Worm (Caenorhabditis elegans) whole organism, mixed stage, embryonic: ENCODE measurements around the gene cest-31.

Experiments used
- M03D4.4 ChIP-seq: sonication (generic microtip); optimal IDR thresholded peaks from 2 replicates; lab custom pipeline; 2017; ENCODE audit warnings: mild to moderate bottlenecking, missing genetic modification characterization, missing compliant biosample characterization
- bed-3 ChIP-seq: fragments of 200-800 bp; sonication (Bioruptor generic); optimal IDR thresholded peaks from 3 replicates; lab custom pipeline; 2018; ENCODE audit warnings: mild to moderate bottlenecking, missing genetic modification characterization, moderate library complexity, missing compliant biosample characterization
- blmp-1 ChIP-seq: fragments of 150-350 bp; optimal IDR thresholded peaks from 2 replicates; lab custom pipeline; 2014; ENCODE audit warnings: missing biosample characterization, missing genetic modification characterization
- ceh-39 ChIP-seq: fragments of 150-350 bp; optimal IDR thresholded peaks from 2 replicates; lab custom pipeline; 2014; ENCODE audit warnings: missing biosample characterization, missing genetic modification characterization
- ceh-43 ChIP-seq: fragments of 200-800 bp; sonication (Bioruptor generic); optimal IDR thresholded peaks from 2 replicates; lab custom pipeline; 2018; ENCODE audit warnings: mild to moderate bottlenecking, missing genetic modification characterization, moderate library complexity, missing compliant biosample characterization
- cnd-1 ChIP-seq: fragments of 200-800 bp; sonication (Bioruptor generic); optimal IDR thresholded peaks from 2 replicates; lab custom pipeline; 2018; ENCODE audit warnings: mild to moderate bottlenecking, missing genetic modification characterization, missing compliant biosample characterization
- drap-1 ChIP-seq: fragments of 200-800 bp; sonication (Bioruptor generic); optimal IDR thresholded peaks from 3 replicates; lab custom pipeline; 2018; ENCODE audit warnings: mild to moderate bottlenecking, missing genetic modification characterization, missing compliant biosample characterization
- elt-1 ChIP-seq: sonication (generic microtip); optimal IDR thresholded peaks from 2 replicates; lab custom pipeline; 2017; ENCODE audit warnings: missing genetic modification characterization, mild to moderate bottlenecking, missing compliant biosample characterization, antibody characterized with exemption, moderate library complexity, borderline replicate concordance; ENCODE audit not compliant: insufficient read depth
- elt-3 ChIP-seq: fragments of 150-350 bp; optimal IDR thresholded peaks from 2 replicates; lab custom pipeline; 2014; ENCODE audit warnings: missing biosample characterization, missing genetic modification characterization
- flh-1 ChIP-seq: fragments of 200-800 bp; sonication (Bioruptor generic); optimal IDR thresholded peaks from 2 replicates; lab custom pipeline; 2018; ENCODE audit warnings: mild to moderate bottlenecking, missing genetic modification characterization, moderate library complexity, missing compliant biosample characterization
- ham-2 ChIP-seq: fragments of 200-800 bp; sonication (Bioruptor generic); optimal IDR thresholded peaks from 2 replicates; lab custom pipeline; 2018; ENCODE audit warnings: mild to moderate bottlenecking, missing genetic modification characterization, missing compliant biosample characterization
- lin-13 ChIP-seq: fragments of 150-350 bp; optimal IDR thresholded peaks from 2 replicates; lab custom pipeline; 2014; ENCODE audit warnings: missing biosample characterization, missing genetic modification characterization
- lin-32 ChIP-seq: fragments of 200-800 bp; sonication (Bioruptor generic); optimal IDR thresholded peaks from 2 replicates; lab custom pipeline; 2018; ENCODE audit warnings: mild to moderate bottlenecking, missing genetic modification characterization, missing compliant biosample characterization
- lsy-2 ChIP-seq: fragments of 150-350 bp; optimal IDR thresholded peaks from 2 replicates; lab custom pipeline; 2014; ENCODE audit warnings: missing biosample characterization, missing genetic modification characterization
- mep-1 ChIP-seq: fragments of 150-350 bp; optimal IDR thresholded peaks from 2 replicates; lab custom pipeline; 2017; ENCODE audit warnings: missing biosample characterization, missing genetic modification reagents, missing genetic modification characterization, inconsistent platforms
- mls-2 ChIP-seq: sonication (generic microtip); optimal IDR thresholded peaks from 2 replicates; lab custom pipeline; 2016; ENCODE audit warnings: mild to moderate bottlenecking, missing genetic modification characterization, moderate library complexity, missing compliant biosample characterization
- nhr-12 ChIP-seq: fragments of 150-350 bp; optimal IDR thresholded peaks from 2 replicates; lab custom pipeline; 2014; ENCODE audit warnings: missing biosample characterization, missing genetic modification characterization
- nhr-2 ChIP-seq: fragments of 150-350 bp; optimal IDR thresholded peaks from 2 replicates; lab custom pipeline; 2014; ENCODE audit warnings: missing biosample characterization, missing genetic modification characterization
- nhr-237 ChIP-seq: fragments of 150-350 bp; optimal IDR thresholded peaks from 2 replicates; lab custom pipeline; 2014; ENCODE audit warnings: missing biosample characterization, missing genetic modification characterization
- nhr-28 ChIP-seq: fragments of 150-350 bp; optimal IDR thresholded peaks from 2 replicates; lab custom pipeline; 2014; ENCODE audit warnings: missing biosample characterization, missing genetic modification characterization
- pha-4 ChIP-seq: fragments of 150-350 bp; optimal IDR thresholded peaks from 2 replicates; lab custom pipeline; 2018; ENCODE audit warnings: missing biosample characterization, missing genetic modification reagents, missing genetic modification characterization
- sem-2 ChIP-seq: fragments of 200-800 bp; sonication (Bioruptor generic); optimal IDR thresholded peaks from 2 replicates; lab custom pipeline; 2018; ENCODE audit warnings: mild to moderate bottlenecking, missing genetic modification characterization, missing compliant biosample characterization
- snpc-4 ChIP-seq: fragments of 150-350 bp; optimal IDR thresholded peaks from 2 replicates; lab custom pipeline; 2014; ENCODE audit warnings: missing biosample characterization, missing genetic modification characterization
- sptf-1 ChIP-seq: sonication (generic microtip); optimal IDR thresholded peaks from 2 replicates; lab custom pipeline; 2017; ENCODE audit warnings: mild to moderate bottlenecking, missing genetic modification characterization, moderate library complexity, missing compliant biosample characterization
- tbx-8 ChIP-seq: fragments of 200-800 bp; sonication (Bioruptor generic); optimal IDR thresholded peaks from 2 replicates; lab custom pipeline; 2018; ENCODE audit warnings: mild to moderate bottlenecking, missing genetic modification characterization, moderate library complexity, missing compliant biosample characterization
- unc-120 ChIP-seq: sonication (generic microtip); optimal IDR thresholded peaks from 2 replicates; lab custom pipeline; 2017; ENCODE audit warnings: missing genetic modification characterization, missing compliant biosample characterization; ENCODE audit not compliant: poor library complexity, severe bottlenecking
- unc-39 ChIP-seq: fragments of 150-350 bp; optimal IDR thresholded peaks from 2 replicates; lab custom pipeline; 2014; ENCODE audit warnings: missing biosample characterization, missing genetic modification characterization
- unc-62 ChIP-seq: fragments of 150-350 bp; optimal IDR thresholded peaks from 2 replicates; lab custom pipeline; 2014; ENCODE audit warnings: missing biosample characterization, missing genetic modification reagents, missing genetic modification characterization
- zip-8 ChIP-seq: fragments of 150-350 bp; optimal IDR thresholded peaks from 2 replicates; lab custom pipeline; 2014; ENCODE audit warnings: missing biosample characterization, missing genetic modification characterization
- ztf-11 ChIP-seq: fragments of 150-350 bp; optimal IDR thresholded peaks from 2 replicates; lab custom pipeline; 2014; ENCODE audit warnings: missing biosample characterization, missing genetic modification characterization

cest-31 gene

DNA sequence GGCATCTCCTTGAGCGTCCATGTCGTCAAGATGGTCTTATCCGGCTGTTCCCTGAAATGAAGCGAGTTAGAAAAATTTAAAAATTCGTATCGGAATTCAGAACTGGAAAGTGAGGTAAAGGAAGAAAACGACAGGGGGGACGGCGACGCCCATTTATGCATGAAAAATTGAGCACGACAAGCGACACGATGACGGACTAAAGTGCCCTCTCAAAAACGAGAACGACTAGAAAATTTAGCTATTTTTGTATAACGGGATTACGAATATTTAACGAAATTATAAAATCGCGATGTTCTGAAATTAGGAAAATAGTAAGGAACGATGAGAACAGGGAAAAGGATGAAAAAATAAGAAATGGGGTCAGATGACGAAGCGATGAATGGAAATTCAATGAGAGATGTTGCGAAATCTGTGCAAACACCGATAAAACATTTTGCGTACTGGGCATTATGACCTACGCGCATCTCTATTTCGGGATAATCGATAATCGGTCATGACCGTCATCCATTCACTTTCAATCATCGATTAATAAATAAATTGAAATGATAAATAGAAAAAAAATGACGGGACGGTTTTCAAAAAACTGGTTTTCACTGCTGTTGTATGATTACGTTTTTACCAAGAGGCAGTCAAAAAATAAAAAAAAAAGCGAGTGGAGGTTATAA is 17.5 kb upstream of the cest-31 start, which contains the start of gene snb-1 (continued):
- TF ChIP-seq unc-120 (tag; lab: Kevin White, UChicago) (peak; percentile 82), nhr-2 (tag; lab: Kevin White, UChicago) (no peak)
- TF ChIP-seq, all 35 proteins: peak for 8

- TF ChIP-seq unc-62 (GFP tag; lab: Kevin White, UChicago) = no peak
- TF ChIP-seq sem-2 (GFP tag; lab: Kevin White, UChicago) = no peak
- no peak for TF ChIP-seq zip-8
- no peak for TF ChIP-seq lin-13 (tag; lab: Kevin White, UChicago)
- TF ChIP-seq unc-39 (tag; lab: Kevin White, UChicago) = no peak
- TF ChIP-seq nhr-28 (tag; lab: Kevin White, UChicago) = no peak
- no peak for TF ChIP-seq unc-120 (tag; lab: Kevin White, UChicago)
- TF ChIP-seq flh-1 (GFP tag; lab: Kevin White, UChicago) = no peak
- TF ChIP-seq blmp-1 (tag; lab: Kevin White, UChicago) = no peak
- no peak for TF ChIP-seq lin-32 (GFP tag; lab: Kevin White, UChicago)
- TF ChIP-seq ceh-39 = no peak
- no peak for TF ChIP-seq elt-3 (tag; lab: Kevin White, UChicago)
- no peak for TF ChIP-seq elt-1 (tag; lab: Kevin White, UChicago)
- TF ChIP-seq tbx-8 (GFP tag; lab: Kevin White, UChicago) = no peak
These were observed 16.4 kb upstream of the cest-31 start for ce11 chrV:6657532-6658259.

DNA sequence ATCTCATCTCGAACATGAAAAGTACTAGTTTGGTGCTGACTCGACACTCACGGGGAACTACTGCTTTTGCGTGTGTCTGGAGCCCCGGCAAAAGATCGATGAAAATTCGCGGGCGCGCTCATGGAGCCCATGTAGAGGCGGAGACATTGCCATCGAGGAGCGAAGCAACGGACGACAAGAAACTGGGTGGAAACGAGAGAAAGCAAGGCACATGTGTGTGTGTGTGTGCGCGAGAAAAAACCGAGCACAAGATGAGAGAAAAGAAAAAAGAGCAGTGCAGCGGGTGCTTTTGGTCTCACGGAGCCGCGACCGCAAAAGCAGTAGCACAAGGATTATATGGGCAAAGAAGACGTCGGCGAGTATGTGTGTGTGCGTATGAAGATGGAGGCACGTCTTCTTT is 15.3 kb upstream of the cest-31 start:
- TF ChIP-seq sptf-1 (tag; lab: Kevin White, UChicago) (peak; percentile 14), nhr-12 (tag; lab: Kevin White, UChicago) (no peak), lsy-2 (tag; lab: Kevin White, UChicago) (no peak), mls-2 (no peak), unc-62 (GFP tag; lab: Kevin White, UChicago) (no peak), unc-39 (tag; lab: Kevin White, UChicago) (no peak), bed-3 (GFP tag; lab: Kevin White, UChicago) (no peak), zip-8 (no peak), snpc-4 (tag; lab: Kevin White, UChicago) (no peak), mep-1 (tag; lab: Kevin White, UChicago) (peak; percentile 50), unc-120 (tag; lab: Kevin White, UChicago) (no peak), elt-3 (tag; lab: Kevin White, UChicago) (no peak), lin-13 (tag; lab: Kevin White, UChicago) (no peak), cnd-1 (no peak)

- TF ChIP-seq flh-1 (GFP tag; lab: Kevin White, UChicago) (no peak), drap-1 (GFP tag; lab: Kevin White, UChicago) (no peak), M03D4.4 (tag; lab: Kevin White, UChicago) (no peak), ceh-43 (GFP tag; lab: Kevin White, UChicago) (no peak), lin-13 (tag; lab: Kevin White, UChicago) (no peak), nhr-28 (tag; lab: Kevin White, UChicago) (no peak), ham-2 (GFP tag; lab: Kevin White, UChicago) (no peak), nhr-237 (tag; lab: Kevin White, UChicago) (no peak), nhr-12 (tag; lab: Kevin White, UChicago) (no peak), unc-120 (tag; lab: Kevin White, UChicago) (no peak), ztf-11 (tag; lab: Kevin White, UChicago) (no peak), zip-8 (no peak), nhr-2 (tag; lab: Kevin White, UChicago) (no peak), pha-4 (tag; lab: Kevin White, UChicago) (no peak), snpc-4 (tag; lab: Kevin White, UChicago) (no peak), bed-3 (GFP tag; lab: Kevin White, UChicago) (no peak), elt-1 (tag; lab: Kevin White, UChicago) (no peak), mep-1 (tag; lab: Kevin White, UChicago) (no peak), tbx-8 (GFP tag; lab: Kevin White, UChicago) (no peak)
These were observed 14.5 kb upstream of the cest-31 start for ce11 chrV:6659533-6659932.
